Worm (Caenorhabditis elegans) whole organism, L1 larva: ENCODE data around the gene C34F6.9.

Experiments used
- aha-1 ChIP-seq: fragments of 150-350 bp; optimal IDR thresholded peaks from 2 replicates; lab custom pipeline; 2014; ENCODE audit warnings: missing biosample characterization, missing genetic modification characterization
- aly-2 ChIP-seq: fragments of 150-350 bp; optimal IDR thresholded peaks from 2 replicates; lab custom pipeline; 2014; ENCODE audit warnings: missing biosample characterization, missing genetic modification characterization
- ama-1 ChIP-seq: fragments of 150-350 bp; optimal IDR thresholded peaks from 2 replicates; lab custom pipeline; 2014

DNA sequence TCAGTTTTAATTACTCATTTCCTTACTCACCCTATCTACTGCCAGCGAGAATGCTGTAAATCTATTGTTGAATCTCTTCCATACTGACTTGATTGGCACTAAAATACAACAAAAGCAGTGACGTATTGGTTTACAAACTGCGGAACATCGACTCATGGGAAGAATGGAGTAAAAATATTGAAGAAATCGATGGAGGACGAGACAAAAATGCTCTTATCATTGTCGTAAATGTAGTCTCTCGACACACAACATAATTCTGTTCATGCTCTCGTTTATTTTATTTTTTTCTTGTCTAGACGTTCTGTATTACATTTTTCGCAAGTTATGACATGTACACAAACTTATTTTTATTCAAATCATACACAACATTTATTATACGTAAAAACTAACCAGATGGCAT lies 18.7 kb downstream of the C34F6.9 start, which contains the start of gene C34F6.11:
- TF ChIP-seq aha-1 (tag; lab: Kevin White, UChicago) (no peak), ama-1 (lab: Kevin White, UChicago) (no peak), aly-2 (tag; lab: Kevin White, UChicago) (no peak)
